Worm (Caenorhabditis elegans): ENCODE data around the gene mpz-5.

The mpz-5 gene

DNA sequence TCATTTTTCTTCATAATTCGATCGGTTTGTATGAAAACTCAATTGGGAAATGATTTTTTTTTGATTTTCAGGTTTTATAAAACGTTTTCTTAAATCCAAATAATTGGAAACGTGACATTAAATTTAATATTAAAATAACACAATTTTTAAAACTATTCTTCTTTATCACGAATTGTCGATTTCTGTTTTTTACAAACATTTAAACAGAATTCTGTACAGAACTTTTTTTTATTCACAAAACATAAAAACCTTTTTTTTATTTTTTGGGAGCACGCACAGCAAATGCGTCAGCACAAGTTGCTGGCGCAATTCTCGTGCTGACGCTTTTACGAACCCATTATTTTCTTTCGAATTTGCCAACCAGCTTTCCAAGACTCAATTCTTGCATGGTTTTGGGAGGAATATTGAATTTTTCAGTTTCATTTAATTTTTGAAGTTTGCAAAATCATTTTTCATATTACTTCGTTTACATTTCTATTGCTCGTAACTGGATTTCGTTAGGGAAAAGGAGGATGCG lies at the start of gene mpz-5 (continued):
- TF ChIP-seq ceh-32 (tag; optimal IDR thresholded peaks at IDR 0.05; ENCODE audit: poor library complexity) (no peak), ceh-44 (GFP tag; IDR thresholded peaks at IDR 0.05) (no peak), snpc-4 (tag; optimal IDR thresholded peaks at IDR 0.05) (no peak)

DNA sequence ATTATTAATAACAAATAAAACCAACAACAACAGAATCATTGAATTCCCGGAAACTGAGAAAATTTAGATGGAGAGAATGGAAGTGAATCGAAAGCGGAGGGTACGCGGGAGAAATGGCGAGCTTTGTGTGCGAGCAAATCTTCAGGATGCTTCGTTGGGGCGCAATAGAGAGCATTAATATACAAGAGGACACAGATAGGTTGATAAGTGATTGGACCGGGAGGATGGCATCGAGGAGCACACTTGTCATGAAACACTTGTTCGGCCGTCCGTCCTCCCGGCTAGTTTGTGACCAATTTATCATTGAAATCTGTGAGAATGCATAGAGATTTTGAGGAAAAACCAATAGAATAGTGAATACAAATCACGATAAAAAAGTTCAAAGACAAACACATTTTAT lies 48.6 kb upstream of the mpz-5 start:
- TF ChIP-seq fkh-10 (GFP tag; optimal IDR thresholded peaks at IDR 0.05) = no peak
- TF ChIP-seq php-3 (GFP tag; IDR thresholded peaks at IDR 0.05) = no peak
- TF ChIP-seq nhr-102 (tag; optimal IDR thresholded peaks at IDR 0.05) = no peak
- no peak for TF ChIP-seq zag-1 (tag; optimal IDR thresholded peaks at IDR 0.05)
- no peak for TF ChIP-seq mes-2 (tag; optimal IDR thresholded peaks at IDR 0.05; ENCODE audit: poor library complexity, severe bottlenecking)
- no peak for TF ChIP-seq T20F7.1 (GFP tag; optimal IDR thresholded peaks at IDR 0.05)
- no peak for TF ChIP-seq zfp-2 (tag; optimal IDR thresholded peaks at IDR 0.05)
- TF ChIP-seq unc-62 (GFP tag; optimal IDR thresholded peaks at IDR 0.05 in 1 of 2) = no peak
- no peak for TF ChIP-seq unc-62 (tag; optimal IDR thresholded peaks at IDR 0.05)

DNA sequence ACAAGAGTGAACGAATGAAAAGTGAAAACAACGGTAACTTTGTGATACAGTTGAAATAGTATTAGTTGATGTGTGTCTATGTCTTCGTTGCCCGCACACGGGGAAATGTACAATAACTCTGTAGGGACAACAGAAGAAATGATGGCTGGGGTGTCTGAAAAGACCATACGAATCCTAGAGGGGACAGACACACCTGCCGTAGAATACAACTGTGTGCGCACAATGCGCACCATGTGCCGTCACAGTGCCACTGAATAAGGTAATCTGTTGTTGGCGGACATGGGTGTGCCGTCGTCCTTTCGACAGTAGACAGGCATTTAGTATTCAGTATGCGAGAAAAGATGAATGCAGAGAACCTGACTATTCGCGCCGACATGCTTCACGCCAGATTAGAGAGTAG lies 47.6 kb upstream of the mpz-5 start:
- TF ChIP-seq zag-1 (tag; optimal IDR thresholded peaks at IDR 0.05) = no peak
- no peak for TF ChIP-seq F37D6.2 (tag; optimal IDR thresholded peaks at IDR 0.05)
- TF ChIP-seq attf-4 (tag; optimal IDR thresholded peaks at IDR 0.05) = no peak
- TF ChIP-seq egl-43 (GFP tag; IDR thresholded peaks at IDR 0.05) = no peak
- TF ChIP-seq spr-3 (GFP tag; optimal IDR thresholded peaks at IDR 0.05) = no peak
- TF ChIP-seq Y5F2A.4 (GFP tag; optimal IDR thresholded peaks at IDR 0.05) = no peak
- no peak for TF ChIP-seq lim-7 (GFP tag; IDR thresholded peaks at IDR 0.05)
- TF ChIP-seq daf-19 (GFP tag; conservative IDR thresholded peaks at IDR 0.05) = no peak
- no peak for TF ChIP-seq D1046.2 (GFP tag; IDR thresholded peaks at IDR 0.05)
- no peak for TF ChIP-seq daf-8 (GFP tag; IDR thresholded peaks at IDR 0.05)
- TF ChIP-seq mep-1 (tag; optimal IDR thresholded peaks at IDR 0.05) = no peak
- TF ChIP-seq ceh-82 (tag; optimal IDR thresholded peaks at IDR 0.05) = no peak
- TF ChIP-seq F10B5.3 (tag; optimal IDR thresholded peaks at IDR 0.05) = no peak
- TF ChIP-seq cey-2 (tag; optimal IDR thresholded peaks at IDR 0.05; ENCODE audit: borderline replicate concordance, insufficient read depth) = no peak
- peak; percentile 28 for TF ChIP-seq mes-2 (tag; optimal IDR thresholded peaks at IDR 0.05; ENCODE audit: poor library complexity, severe bottlenecking)
- no peak for TF ChIP-seq madf-5 (GFP tag; IDR thresholded peaks at IDR 0.05)
- TF ChIP-seq ceh-32 (tag; optimal IDR thresholded peaks at IDR 0.05; ENCODE audit: poor library complexity) = no peak
- no peak for TF ChIP-seq php-3 (GFP tag; IDR thresholded peaks at IDR 0.05)
- TF ChIP-seq mxl-3 (GFP tag; optimal IDR thresholded peaks at IDR 0.05) = peak; percentile 70
- TF ChIP-seq ceh-20 (GFP tag; IDR thresholded peaks at IDR 0.05) = no peak
- TF ChIP-seq nhr-237 (tag; optimal IDR thresholded peaks at IDR 0.05) = no peak
- no peak for TF ChIP-seq zfp-2 (tag; optimal IDR thresholded peaks at IDR 0.05)
- TF ChIP-seq hlh-11 (tag; optimal IDR thresholded peaks at IDR 0.05) = no peak
- no peak for TF ChIP-seq nhr-102 (tag; optimal IDR thresholded peaks at IDR 0.05)
- no peak for TF ChIP-seq mdt-29 (GFP tag; IDR thresholded peaks at IDR 0.05)
- TF ChIP-seq F44E2.7 (GFP tag; IDR thresholded peaks at IDR 0.05) = no peak
- TF ChIP-seq zip-2 (tag; optimal IDR thresholded peaks at IDR 0.05) = no peak
- TF ChIP-seq ama-1 (optimal IDR thresholded peaks at IDR 0.05) = no peak
- peak; percentile 17 for TF ChIP-seq hlh-30 (tag; optimal IDR thresholded peaks at IDR 0.05; ENCODE audit: insufficient read depth)
- TF ChIP-seq unc-39 (tag; optimal IDR thresholded peaks at IDR 0.05) = no peak
- peak; percentile 84 for TF ChIP-seq aha-1 (tag)
- peak; percentile 49 for TF ChIP-seq nhr-28 (tag; optimal IDR thresholded peaks at IDR 0.05)
- peak; percentile 10 for TF ChIP-seq dve-1 (tag; optimal IDR thresholded peaks at IDR 0.05; ENCODE audit: insufficient read depth)
